Worm (Caenorhabditis elegans) whole organism, L4/young adult: ENCODE data around the gene Y61A9LA.12.

Experiments
- W03F9.2 ChIP-seq: fragments of 150-350 bp; optimal IDR thresholded peaks from 2 replicates; lab custom pipeline; 2014; ENCODE audit warnings: missing biosample characterization, missing genetic modification characterization
- him-1 ChIP-seq: sonication (generic microtip); optimal IDR thresholded peaks from 2 replicates; lab custom pipeline; 2016; ENCODE audit warnings: missing genotype, missing genetic modification reagents, missing genetic modification characterization, missing compliant biosample characterization

DNA sequence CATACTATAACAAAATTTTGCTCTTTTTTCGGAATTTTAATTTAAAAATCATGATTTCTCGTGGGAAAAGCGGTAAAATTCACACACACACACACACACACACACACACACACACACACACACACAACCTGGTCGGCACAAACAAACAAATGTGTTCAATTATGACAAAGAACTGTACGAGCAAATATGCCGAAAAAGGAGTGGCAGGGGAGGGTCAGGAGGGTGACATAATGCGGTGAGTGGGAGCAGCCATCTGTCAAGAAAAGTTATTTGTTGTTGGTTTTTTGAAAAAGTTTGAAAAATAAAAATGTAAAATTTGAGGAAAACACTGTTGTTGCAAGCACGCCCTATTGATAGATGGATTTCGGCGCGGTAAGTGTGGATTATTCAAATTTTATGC is 1.8 kb upstream of the Y61A9LA.12 start:
- no peak for TF ChIP-seq him-1 (tag; lab: Kevin White, UChicago)
- no peak for TF ChIP-seq W03F9.2 (tag; lab: Kevin White, UChicago)
